Fruit fly (Drosophila melanogaster) whole organism, embryonic: Measurements from ENCODE around the gene CG31680.
A peak's percentile ranks its signal among the peaks of the same experiment; 100 is the strongest.

Experiments used
- Atf6 ChIP-seq: fragments of 200-800 bp; sonication (Bioruptor generic); IDR thresholded peaks from 2 replicates; pipeline ENCODE4 v1.3.6; 2022; ENCODE audit warnings: missing biosample characterization, missing genetic modification characterization
- CG12219 ChIP-seq: fragments of 200-800 bp; sonication (Bioruptor generic); optimal IDR thresholded peaks from 3 replicates; lab custom pipeline; 2018; ENCODE audit warnings: missing biosample characterization, mild to moderate bottlenecking, missing genetic modification characterization
- CG12391 ChIP-seq: fragments of 200-800 bp; sonication (Bioruptor generic); optimal IDR thresholded peaks from 3 replicates; lab custom pipeline; 2018; ENCODE audit warnings: missing biosample characterization, mild to moderate bottlenecking, missing genetic modification characterization, moderate library complexity
- CG14710 ChIP-seq: fragments of 200-800 bp; sonication (Bioruptor generic); optimal IDR thresholded peaks from 3 replicates; lab custom pipeline; 2019; ENCODE audit warnings: missing biosample characterization, mild to moderate bottlenecking, missing genetic modification characterization, moderate library complexity
- CG15514 ChIP-seq: fragments of 200-800 bp; sonication (Bioruptor generic); optimal IDR thresholded peaks from 3 replicates; lab custom pipeline; 2017; ENCODE audit warnings: missing biosample characterization, missing genetic modification characterization, mild to moderate bottlenecking, moderate library complexity, missing genetic modification reagents
- CG1603 ChIP-seq: fragments of 200-800 bp; sonication (Bioruptor generic); optimal IDR thresholded peaks from 2 replicates; lab custom pipeline; 2019; ENCODE audit warnings: missing biosample characterization, mild to moderate bottlenecking, missing genetic modification characterization, moderate library complexity
- CG17912 ChIP-seq: fragments of 200-800 bp; sonication (Bioruptor generic); optimal IDR thresholded peaks from 2 replicates; lab custom pipeline; 2018; ENCODE audit warnings: missing biosample characterization, mild to moderate bottlenecking, missing genetic modification characterization
- CG31441 ChIP-seq: fragments of 200-800 bp; sonication (Bioruptor generic); IDR thresholded peaks from 2 replicates; pipeline ENCODE4 v1.3.6; 2022; ENCODE audit warnings: missing biosample characterization, missing genetic modification characterization
- CG3407 ChIP-seq: fragments of 200-800 bp; sonication (Bioruptor generic); optimal IDR thresholded peaks from 2 replicates; lab custom pipeline; 2018; ENCODE audit warnings: missing biosample characterization, mild to moderate bottlenecking, missing genetic modification characterization
- CG8089 ChIP-seq: fragments of 200-800 bp; sonication (Bioruptor generic); optimal IDR thresholded peaks from 3 replicates; lab custom pipeline; 2016; ENCODE audit warnings: missing biosample characterization, missing genetic modification characterization
- CG8388 ChIP-seq: fragments of 200-800 bp; sonication (Bioruptor generic); optimal IDR thresholded peaks from 2 replicates; lab custom pipeline; 2019; ENCODE audit warnings: missing biosample characterization, mild to moderate bottlenecking, missing genetic modification characterization, moderate library complexity
- Chrac-16 ChIP-seq: fragments of 200-800 bp; sonication (Bioruptor generic); optimal IDR thresholded peaks from 3 replicates; lab custom pipeline; 2016; ENCODE audit warnings: missing biosample characterization, missing genetic modification characterization
- Doc2 ChIP-seq: fragments of 200-800 bp; sonication (Bioruptor generic); IDR thresholded peaks from 2 replicates; pipeline ENCODE4 v1.3.6; 2022; ENCODE audit warnings: missing biosample characterization, missing genetic modification characterization
- Doc3 ChIP-seq: fragments of 200-800 bp; sonication (Bioruptor generic); IDR thresholded peaks from 3 replicates; pipeline ENCODE4 v1.3.6; 2022; ENCODE audit warnings: missing biosample characterization, missing genetic modification characterization; ENCODE audit not compliant: partially characterized antibody
- Eip74EF ChIP-seq, 2 experiments: fragments of 200-800 bp in 1 of 2; fragments of >200 bp in 1 of 2; sonication (Bioruptor generic) in 1 of 2; optimal IDR thresholded peaks; 2 replicates each; lab custom pipeline; 2017 to 2019; ENCODE audit warnings: missing biosample characterization in 2 of 2, missing genetic modification characterization in 2 of 2, mild to moderate bottlenecking in 1 of 2, moderate library complexity in 1 of 2
- Fer1 ChIP-seq: fragments of 200-800 bp; sonication (Bioruptor generic); optimal IDR thresholded peaks from 2 replicates; lab custom pipeline; 2017; ENCODE audit warnings: missing biosample characterization, mild to moderate bottlenecking, missing genetic modification characterization
- HHEX ChIP-seq: fragments of 200-800 bp; sonication (Bioruptor generic); optimal IDR thresholded peaks from 3 replicates; lab custom pipeline; 2017; ENCODE audit warnings: missing biosample characterization, mild to moderate bottlenecking, missing genetic modification characterization, missing genetic modification reagents
- Hand ChIP-seq: fragments of 200-800 bp; sonication (Bioruptor generic); optimal IDR thresholded peaks from 2 replicates; lab custom pipeline; 2017; ENCODE audit warnings: mild to moderate bottlenecking, missing biosample characterization, missing genetic modification reagents, missing genetic modification characterization
- Hr39 ChIP-seq: fragments of >200 bp; optimal IDR thresholded peaks from 2 replicates; lab custom pipeline; 2017
- Mrtf ChIP-seq: fragments of 200-800 bp; sonication (Bioruptor generic); IDR thresholded peaks from 3 replicates; pipeline ENCODE4 v1.3.6; 2022; ENCODE audit warnings: missing biosample characterization, missing genetic modification characterization
- Myb ChIP-seq: fragments of 200-800 bp; sonication (Bioruptor generic); optimal IDR thresholded peaks from 2 replicates; lab custom pipeline; 2016; ENCODE audit warnings: missing biosample characterization, missing genetic modification characterization
- Oaz ChIP-seq: fragments of 200-800 bp; sonication (Bioruptor generic); IDR thresholded peaks from 2 replicates; pipeline ENCODE4 v1.3.6; 2022; ENCODE audit warnings: missing biosample characterization, missing genetic modification characterization
- PHDP ChIP-seq: fragments of 200-800 bp; sonication (Bioruptor generic); optimal IDR thresholded peaks from 3 replicates; lab custom pipeline; 2018; ENCODE audit warnings: missing biosample characterization, mild to moderate bottlenecking, missing genetic modification characterization, moderate library complexity
- Side ChIP-seq: fragments of 200-800 bp; sonication (Bioruptor generic); optimal IDR thresholded peaks from 2 replicates; lab custom pipeline; 2016; ENCODE audit warnings: missing biosample characterization, missing genetic modification characterization
- Sox102F ChIP-seq: fragments of 200-800 bp; sonication (Bioruptor generic); optimal IDR thresholded peaks from 2 replicates; lab custom pipeline; 2018; ENCODE audit warnings: missing biosample characterization, mild to moderate bottlenecking, missing genetic modification characterization, moderate library complexity
- Spps ChIP-seq: fragments of 200-800 bp; sonication (Bioruptor generic); optimal IDR thresholded peaks from 2 replicates; lab custom pipeline; 2018; ENCODE audit warnings: missing biosample characterization, mild to moderate bottlenecking, missing genetic modification characterization
- Sry-δ ChIP-seq: fragments of 200-800 bp; sonication (Bioruptor generic); optimal IDR thresholded peaks from 2 replicates; lab custom pipeline; 2016; ENCODE audit warnings: missing biosample characterization, missing genetic modification characterization
- ab ChIP-seq: fragments of 200-800 bp; sonication (Bioruptor generic); optimal IDR thresholded peaks from 2 replicates; lab custom pipeline; 2016; ENCODE audit warnings: missing biosample characterization, missing genetic modification characterization
- ac ChIP-seq: fragments of 200-800 bp; sonication (Bioruptor generic); optimal IDR thresholded peaks from 3 replicates; lab custom pipeline; 2017; ENCODE audit warnings: missing biosample characterization, mild to moderate bottlenecking, missing genetic modification characterization
- al ChIP-seq: fragments of 200-800 bp; sonication (Bioruptor generic); IDR thresholded peaks from 2 replicates; pipeline ENCODE4 v1.3.6; 2022; ENCODE audit warnings: missing biosample characterization, missing genetic modification characterization
- cad ChIP-seq: fragments of >200 bp; optimal IDR thresholded peaks from 2 replicates; lab custom pipeline; 2017; ENCODE audit warnings: missing biosample characterization, missing genetic modification characterization
- chif ChIP-seq, 2 experiments: fragments of 200-800 bp; sonication (Bioruptor generic); optimal IDR thresholded peaks; 3 replicates each; lab custom pipeline; 2016; ENCODE audit warnings: missing biosample characterization in 2 of 2, missing genetic modification characterization in 2 of 2
- crp ChIP-seq, 2 experiments: fragments of 200-800 bp; sonication (Bioruptor generic); optimal IDR thresholded peaks; 2 replicates in 1 of 2; 3 replicates in 1 of 2; lab custom pipeline; 2017; ENCODE audit warnings: missing biosample characterization in 2 of 2, missing genetic modification characterization in 2 of 2, mild to moderate bottlenecking in 1 of 2, moderate library complexity in 1 of 2
- dan ChIP-seq: fragments of 200-800 bp; sonication (Bioruptor generic); IDR thresholded peaks from 2 replicates; pipeline ENCODE4 v1.3.6; 2022; ENCODE audit warnings: missing biosample characterization, missing genetic modification characterization
- en ChIP-seq: fragments of 200-800 bp; sonication (Bioruptor generic); optimal IDR thresholded peaks from 2 replicates; lab custom pipeline; 2016; ENCODE audit warnings: missing biosample characterization, missing genetic modification characterization
- fd3F ChIP-seq: fragments of 200-800 bp; sonication (Bioruptor generic); optimal IDR thresholded peaks from 2 replicates; lab custom pipeline; 2018; ENCODE audit warnings: missing biosample characterization, mild to moderate bottlenecking, missing genetic modification characterization, moderate library complexity
- fd96Cb ChIP-seq: fragments of 200-800 bp; sonication (Bioruptor generic); optimal IDR thresholded peaks from 2 replicates; lab custom pipeline; 2018; ENCODE audit warnings: missing biosample characterization, mild to moderate bottlenecking, missing genetic modification characterization, moderate library complexity
- fu2 ChIP-seq: fragments of 200-800 bp; sonication (Bioruptor generic); optimal IDR thresholded peaks from 2 replicates; lab custom pipeline; 2016; ENCODE audit warnings: missing biosample characterization, missing genetic modification characterization
- grn ChIP-seq: fragments of 200-800 bp; sonication (Bioruptor generic); optimal IDR thresholded peaks from 3 replicates; lab custom pipeline; 2017; ENCODE audit warnings: missing biosample characterization, missing genetic modification characterization
- her ChIP-seq: fragments of 200-800 bp; sonication (Bioruptor generic); optimal IDR thresholded peaks from 2 replicates; lab custom pipeline; 2016; ENCODE audit warnings: missing biosample characterization, missing genetic modification characterization
- inv ChIP-seq: fragments of 200-800 bp; sonication (Bioruptor generic); IDR thresholded peaks from 2 replicates; pipeline ENCODE4 v1.3.6; 2022; ENCODE audit warnings: missing biosample characterization, missing genetic modification characterization; ENCODE audit not compliant: partially characterized antibody
- lmd ChIP-seq: fragments of 200-800 bp; sonication (Bioruptor generic); IDR thresholded peaks from 2 replicates; pipeline ENCODE4 v1.3.6; 2022; ENCODE audit warnings: missing biosample characterization, missing genetic modification characterization
- lola ChIP-seq, 3 experiments: fragments of >200 bp in 2 of 3; fragments of 200-800 bp in 1 of 3; sonication (Bioruptor generic) in 1 of 3; optimal IDR thresholded peaks; 2 replicates each; lab custom pipeline; 2017 to 2019; ENCODE audit warnings: missing biosample characterization in 3 of 3, missing genetic modification characterization in 3 of 3, mild to moderate bottlenecking in 1 of 3, moderate library complexity in 1 of 3
- otp ChIP-seq: fragments of 200-800 bp; sonication (Bioruptor generic); IDR thresholded peaks from 3 replicates; pipeline ENCODE4, ENCODE4 v1.3.6; 2022; ENCODE audit warnings: missing biosample characterization, missing genetic modification characterization
- sens ChIP-seq: fragments of 200-800 bp; sonication (Bioruptor generic); peaks from one replicate; lab custom pipeline; 2016; ENCODE audit warnings: missing biosample characterization, missing genetic modification characterization
- so ChIP-seq: fragments of 200-800 bp; sonication (Bioruptor generic); IDR thresholded peaks from 3 replicates; pipeline ENCODE4 v1.3.6; 2022; ENCODE audit warnings: missing biosample characterization, missing genetic modification characterization
- sqz ChIP-seq: fragments of 200-800 bp; sonication (Bioruptor generic); optimal IDR thresholded peaks from 3 replicates; lab custom pipeline; 2018; ENCODE audit warnings: missing biosample characterization, mild to moderate bottlenecking, missing genetic modification characterization
- sr ChIP-seq: fragments of 200-800 bp; sonication (Bioruptor generic); IDR thresholded peaks from 3 replicates; pipeline ENCODE4 v1.3.6; 2022; ENCODE audit warnings: missing biosample characterization, missing genetic modification characterization
- stwl ChIP-seq: fragments of 200-800 bp; sonication (Bioruptor generic); optimal IDR thresholded peaks from 3 replicates; lab custom pipeline; 2018; ENCODE audit warnings: missing biosample characterization, mild to moderate bottlenecking, missing genetic modification characterization, moderate library complexity
- tin ChIP-seq: fragments of 200-800 bp; sonication (Bioruptor generic); optimal IDR thresholded peaks from 3 replicates; lab custom pipeline; 2016; ENCODE audit warnings: missing biosample characterization, missing genetic modification characterization
- zfh2 ChIP-seq: fragments of 200-800 bp; sonication (Bioruptor generic); optimal IDR thresholded peaks from 2 replicates; lab custom pipeline; 2016; ENCODE audit warnings: missing biosample characterization, missing genetic modification characterization

CG31680 gene

DNA sequence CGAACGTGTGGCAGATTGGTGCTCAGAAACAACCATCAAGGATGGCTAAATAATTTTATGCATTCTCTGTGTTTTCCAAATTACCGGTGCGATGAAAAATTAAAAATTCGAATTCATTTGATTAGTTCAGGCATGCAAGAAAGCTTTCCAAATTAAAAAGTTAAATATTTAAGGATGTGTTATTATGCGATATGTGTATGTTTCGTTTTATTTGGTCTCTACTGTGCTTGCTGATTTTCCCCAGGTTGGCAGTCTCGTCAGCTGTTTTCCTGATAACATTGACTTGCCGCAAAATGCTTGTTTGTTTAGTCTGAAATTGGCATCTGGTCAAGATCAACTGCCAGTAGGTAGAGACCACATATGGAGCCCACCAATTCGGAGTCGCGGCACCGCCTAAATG is 10.0 kb downstream of the CG31680 start, which contains the start of gene CG2611 (continued):
- TF ChIP-seq CG14710 (tag; lab: Kevin White, UChicago) = peak; percentile 31
- no peak for TF ChIP-seq Spps (tag; lab: Kevin White, UChicago)
- TF ChIP-seq Mrtf (GFP tag; lab: Robert Waterston, UW) = no peak
- TF ChIP-seq grn (GFP tag; lab: Kevin White, UChicago) = no peak
- TF ChIP-seq Doc3 = no peak
- peak; percentile 15 for TF ChIP-seq fd3F (GFP tag; lab: Kevin White, UChicago)
- peak; percentile 20 for TF ChIP-seq CG8388 (GFP tag; lab: Kevin White, UChicago)
- TF ChIP-seq dan (GFP tag; lab: Robert Waterston, UW) = no peak
- TF ChIP-seq Oaz (GFP tag; lab: Robert Waterston, UW) = no peak
- peak; percentile 62 for TF ChIP-seq tin (GFP tag; lab: Kevin White, UChicago)
- peak; percentile 53; the same call in 1 of the 2 replicates for TF ChIP-seq Atf6 (GFP tag; lab: Robert Waterston, UW)
- TF ChIP-seq CG8089 (GFP tag; lab: Kevin White, UChicago) = peak; percentile 2
- peak; percentile 46 for TF ChIP-seq zfh2 (GFP tag; lab: Kevin White, UChicago)
- no peak for TF ChIP-seq otp (GFP tag; lab: Robert Waterston, UW)
- TF ChIP-seq Sox102F = no peak
- TF ChIP-seq PHDP (tag; lab: Kevin White, UChicago) = no peak
- TF ChIP-seq her = peak; percentile 29
- no peak for TF ChIP-seq sr (GFP tag; lab: Robert Waterston, UW)
- TF ChIP-seq CG3407 (GFP tag; lab: Kevin White, UChicago) = no peak
- TF ChIP-seq Fer1 (GFP tag; lab: Kevin White, UChicago) = peak; percentile 38
- TF ChIP-seq Sry-δ (GFP tag; lab: Kevin White, UChicago) = peak; percentile 55
- TF ChIP-seq chif (GFP tag; optimal IDR thresholded peaks at IDR 0.05; lab: Kevin White, UChicago) = peak; percentile 27 to 38
- no peak for TF ChIP-seq HHEX (GFP tag; lab: Kevin White, UChicago)
- peak; percentile 22 for TF ChIP-seq Hand (GFP tag; lab: Kevin White, UChicago)
- no peak for TF ChIP-seq CG17912 (GFP tag; lab: Kevin White, UChicago)
- peak; percentile 15 for TF ChIP-seq stwl (tag; lab: Kevin White, UChicago)
- TF ChIP-seq inv (GFP tag; lab: Robert Waterston, UW) = no peak
- TF ChIP-seq en (GFP tag; lab: Kevin White, UChicago) = peak; percentile 23
- TF ChIP-seq sens (GFP tag; lab: Kevin White, UChicago) = peak; percentile 93
- no peak for TF ChIP-seq CG12219 (GFP tag; lab: Kevin White, UChicago)
- TF ChIP-seq CG12391 = peak; percentile 63
- no peak for TF ChIP-seq sqz (GFP tag; lab: Kevin White, UChicago)
- TF ChIP-seq al (GFP tag; lab: Robert Waterston, UW) = peak; percentile 49; the same call in 1 of the 2 replicates
- no peak for TF ChIP-seq Myb (GFP tag; lab: Kevin White, UChicago)
- no peak for TF ChIP-seq Eip74EF (GFP tag; optimal IDR thresholded peaks at IDR 0.05; lab: Kevin White, UChicago)
- no peak for TF ChIP-seq ab (GFP tag; lab: Kevin White, UChicago)
- TF ChIP-seq Doc2 = no peak
- peak; percentile 72 to 95 for TF ChIP-seq crp (GFP tag; optimal IDR thresholded peaks at IDR 0.05; lab: Kevin White, UChicago)
- no peak for TF ChIP-seq ac (GFP tag; lab: Kevin White, UChicago)
- TF ChIP-seq cad = no peak
- peak; percentile 31 for TF ChIP-seq Side
- peak; percentile 25; the same call in 1 of the 2 replicates for TF ChIP-seq lmd (GFP tag; lab: Robert Waterston, UW)
- TF ChIP-seq Chrac-16 (GFP tag; lab: Kevin White, UChicago) = peak; percentile 60
- peak; percentile 41 for TF ChIP-seq fu2 (GFP tag; lab: Kevin White, UChicago)
- TF ChIP-seq CG1603 = peak; percentile 66
- peak; percentile 8 for TF ChIP-seq fd96Cb
- TF ChIP-seq Hr39 (lab: Kevin White, UChicago) = no peak
- no peak for TF ChIP-seq so (GFP tag; lab: Robert Waterston, UW)
- TF ChIP-seq CG15514 (GFP tag; lab: Kevin White, UChicago) = peak; percentile 74
- TF ChIP-seq lola (GFP tag; optimal IDR thresholded peaks at IDR 0.05; lab: Kevin White, UChicago) = peak in 1 of 3 experiments; percentile 35
- no peak for TF ChIP-seq CG31441 (GFP tag; lab: Robert Waterston, UW)
